Worm (Caenorhabditis elegans): ENCODE measurements around the gene oac-29.
A peak's percentile ranks its signal among the peaks of the same experiment; 100 is the strongest.

Gene oac-29

ce11 chrV:8601420-8601819 is 34.1 kb downstream of the oac-29 start, which contains the start of gene F41E6.8:
Gene F41E6.8 (minus strand): TSS chrV:8601520.
- TF ChIP-seq unc-55 (GFP tag; optimal IDR thresholded peaks at IDR 0.05) (no peak), rnt-1 (tag; optimal IDR thresholded peaks at IDR 0.05) (no peak), ceh-30 (tag; optimal IDR thresholded peaks at IDR 0.05) (no peak), gmeb-2 (tag; optimal IDR thresholded peaks at IDR 0.05) (no peak), ztf-16 (tag; optimal IDR thresholded peaks at IDR 0.05) (no peak), pag-3 (tag; optimal IDR thresholded peaks at IDR 0.05; ENCODE audit: borderline replicate concordance) (no peak), dmd-4 (tag; optimal IDR thresholded peaks at IDR 0.05; ENCODE audit: borderline replicate concordance) (no peak), sox-2 (GFP tag; IDR thresholded peaks at IDR 0.05) (no peak), lim-6 (tag; optimal IDR thresholded peaks at IDR 0.05) (no peak), C38D4.7 (GFP tag; optimal IDR thresholded peaks at IDR 0.05) (no peak), K09A11.1 (tag; optimal IDR thresholded peaks at IDR 0.05; ENCODE audit: insufficient read depth) (no peak), tbx-2 (tag; optimal IDR thresholded peaks at IDR 0.05) (no peak), nhr-11 (tag; optimal IDR thresholded peaks at IDR 0.05) (no peak), ceh-31 (tag; optimal IDR thresholded peaks at IDR 0.05) (no peak), npax-4 (tag; optimal IDR thresholded peaks at IDR 0.05) (no peak), sdc-2 (tag; optimal IDR thresholded peaks at IDR 0.05) (no peak), ceh-24 (tag; optimal IDR thresholded peaks at IDR 0.05) (no peak), unc-86 (tag; optimal IDR thresholded peaks at IDR 0.05) (no peak)

ce11 chrV:8599957-8600356 is 35.5 kb downstream of the oac-29 start:
- TF ChIP-seq C38D4.7 (GFP tag; optimal IDR thresholded peaks at IDR 0.05) = no peak
- TF ChIP-seq hlh-8 (tag; optimal IDR thresholded peaks at IDR 0.05) = peak; percentile 15

ce11 chrV:8599192-8599591 is 36.3 kb downstream of the oac-29 start, which contains the start of gene F41E6.7:
Gene F41E6.7 (minus strand): TSS chrV:8599292.
- no peak for TF ChIP-seq rnt-1 (tag; optimal IDR thresholded peaks at IDR 0.05)
- no peak for TF ChIP-seq ceh-9 (tag; optimal IDR thresholded peaks at IDR 0.05)
- TF ChIP-seq fax-1 (tag; optimal IDR thresholded peaks at IDR 0.05) = no peak
- no peak for TF ChIP-seq ceh-48 (tag; optimal IDR thresholded peaks at IDR 0.05)
- TF ChIP-seq unc-55 (GFP tag; optimal IDR thresholded peaks at IDR 0.05) = no peak
- no peak for TF ChIP-seq ceh-18 (tag; optimal IDR thresholded peaks at IDR 0.05)
- no peak for TF ChIP-seq pqm-1 (tag; optimal IDR thresholded peaks at IDR 0.05)

ce11 chrV:8594105-8594964 is 41.1 kb downstream of the oac-29 start, which contains the start of gene tag-196:
Gene tag-196 (plus strand): TSS chrV:8594914.
- TF ChIP-seq tbx-2 (tag; optimal IDR thresholded peaks at IDR 0.05) (peak; percentile 37), ceh-45 (GFP tag; IDR thresholded peaks at IDR 0.05) (0 out of 2 replicates have a peak, but pooled peaks have one; percentile 47), unc-42 (tag; optimal IDR thresholded peaks at IDR 0.05) (peak; percentile 95), hlh-30 (tag; optimal IDR thresholded peaks at IDR 0.05; ENCODE audit: insufficient read depth) (peak; percentile 29), ceh-6 (GFP tag; optimal IDR thresholded peaks at IDR 0.05) (no peak)

ce11 chrV:8592691-8593307 is 42.7 kb downstream of the oac-29 start:
- no peak for TF ChIP-seq hlh-15 (tag; optimal IDR thresholded peaks at IDR 0.05)
- no peak for TF ChIP-seq C08G9.2 (tag; optimal IDR thresholded peaks at IDR 0.05)
- TF ChIP-seq unc-55 (GFP tag; optimal IDR thresholded peaks at IDR 0.05) = peak; percentile 20
- TF ChIP-seq T23F11.4 (GFP tag; optimal IDR thresholded peaks at IDR 0.05) = no peak
- no peak for TF ChIP-seq nhr-11 (tag; optimal IDR thresholded peaks at IDR 0.05)
- TF ChIP-seq ceh-48 (tag; optimal IDR thresholded peaks at IDR 0.05) = no peak
- TF ChIP-seq hlh-13 (GFP tag; optimal IDR thresholded peaks at IDR 0.05) = no peak
- TF ChIP-seq dmd-4 (tag; optimal IDR thresholded peaks at IDR 0.05; ENCODE audit: borderline replicate concordance) = no peak
- TF ChIP-seq sox-2 (GFP tag; IDR thresholded peaks at IDR 0.05) = no peak
- no peak for TF ChIP-seq Y22D7AL.16 (tag; optimal IDR thresholded peaks at IDR 0.05)
- TF ChIP-seq unc-42 (tag; optimal IDR thresholded peaks at IDR 0.05) = peak; percentile 67
- TF ChIP-seq sox-4 (tag; optimal IDR thresholded peaks at IDR 0.05) = no peak
- no peak for TF ChIP-seq C38D4.7 (GFP tag; optimal IDR thresholded peaks at IDR 0.05)
- no peak for TF ChIP-seq ceh-19 (GFP tag; optimal IDR thresholded peaks at IDR 0.05)
- no peak for TF ChIP-seq ztf-16 (tag; optimal IDR thresholded peaks at IDR 0.05)
